Fruit fly (Drosophila melanogaster) whole organism, embryonic: ENCODE data around the gene CG33158.

Experiments
- ATbp ChIP-seq: fragments of 200-800 bp; sonication (Bioruptor generic); optimal IDR thresholded peaks from 2 replicates; lab custom pipeline; 2017; ENCODE audit warnings: missing biosample characterization, mild to moderate bottlenecking, missing genetic modification characterization, missing genetic modification reagents
- Blimp-1 ChIP-seq: fragments of 200-800 bp; sonication (Bioruptor generic); optimal IDR thresholded peaks from 3 replicates; lab custom pipeline; 2018; ENCODE audit warnings: missing biosample characterization, missing genetic modification characterization, mild to moderate bottlenecking, moderate library complexity, missing genetic modification reagents
- CG10366 ChIP-seq: fragments of 200-800 bp; sonication (Bioruptor generic); IDR thresholded peaks from 2 replicates; pipeline ENCODE4 v1.3.6; 2022; ENCODE audit warnings: missing biosample characterization, missing genetic modification characterization
- CG11504 ChIP-seq: fragments of 200-800 bp; sonication (Bioruptor generic); optimal IDR thresholded peaks from 3 replicates; lab custom pipeline; 2019; ENCODE audit warnings: missing biosample characterization, mild to moderate bottlenecking, missing genetic modification characterization, moderate library complexity
- CG13894 ChIP-seq: fragments of 200-800 bp; sonication (Bioruptor generic); optimal IDR thresholded peaks from 3 replicates; lab custom pipeline; 2018; ENCODE audit warnings: missing biosample characterization, mild to moderate bottlenecking, missing genetic modification characterization, moderate library complexity
- CG14860 ChIP-seq: fragments of 200-800 bp; sonication (Bioruptor generic); IDR thresholded peaks from 3 replicates; pipeline ENCODE4 v1.3.6; 2022; ENCODE audit warnings: missing biosample characterization, missing genetic modification characterization; ENCODE audit not compliant: partially characterized antibody
- CG1529 ChIP-seq: fragments of 200-800 bp; sonication (Bioruptor generic); optimal IDR thresholded peaks from 3 replicates; lab custom pipeline; 2018; ENCODE audit warnings: missing biosample characterization, missing genetic modification characterization
- CG1603 ChIP-seq: fragments of 200-800 bp; sonication (Bioruptor generic); optimal IDR thresholded peaks from 2 replicates; lab custom pipeline; 2019; ENCODE audit warnings: missing biosample characterization, mild to moderate bottlenecking, missing genetic modification characterization, moderate library complexity
- CG16813 ChIP-seq: fragments of 200-800 bp; sonication (Bioruptor generic); IDR thresholded peaks from 3 replicates; pipeline ENCODE4 v1.3.6; 2022; ENCODE audit warnings: missing biosample characterization, missing genetic modification characterization; ENCODE audit not compliant: partially characterized antibody
- CG16815 ChIP-seq: fragments of 200-800 bp; sonication (Bioruptor generic); optimal IDR thresholded peaks from 3 replicates; lab custom pipeline; 2017; ENCODE audit warnings: missing biosample characterization, mild to moderate bottlenecking, missing genetic modification characterization
- CG18476 ChIP-seq: fragments of 200-800 bp; sonication (Bioruptor generic); optimal IDR thresholded peaks from 2 replicates; lab custom pipeline; 2016; ENCODE audit warnings: missing biosample characterization, mild to moderate bottlenecking, missing genetic modification characterization
- CG2712 ChIP-seq: fragments of 200-800 bp; optimal IDR thresholded peaks from 3 replicates; lab custom pipeline; 2019; ENCODE audit warnings: missing biosample characterization, mild to moderate bottlenecking, missing genetic modification characterization, moderate library complexity
- CG30020 ChIP-seq: fragments of 200-800 bp; optimal IDR thresholded peaks from 2 replicates; lab custom pipeline; 2019; ENCODE audit warnings: missing biosample characterization, mild to moderate bottlenecking, missing genetic modification characterization, moderate library complexity
- CG31224 ChIP-seq: fragments of 200-800 bp; sonication (Bioruptor generic); IDR thresholded peaks from 2 replicates; pipeline ENCODE4 v1.3.6; 2022; ENCODE audit warnings: missing biosample characterization, missing genetic modification characterization
- CG31441 ChIP-seq: fragments of 200-800 bp; sonication (Bioruptor generic); IDR thresholded peaks from 2 replicates; pipeline ENCODE4 v1.3.6; 2022; ENCODE audit warnings: missing biosample characterization, missing genetic modification characterization
- CG34422 ChIP-seq: fragments of 200-800 bp; sonication (Bioruptor generic); IDR thresholded peaks from 3 replicates; pipeline ENCODE4 v1.3.6; 2022; ENCODE audit warnings: missing biosample characterization, missing genetic modification characterization
- CG5953 ChIP-seq: fragments of 200-800 bp; sonication (Bioruptor generic); IDR thresholded peaks from 2 replicates; pipeline ENCODE4 v1.3.6; 2022; ENCODE audit warnings: missing biosample characterization, missing genetic modification characterization
- CG8281 ChIP-seq: fragments of 200-800 bp; sonication (Bioruptor generic); optimal IDR thresholded peaks from 2 replicates; lab custom pipeline; 2018; ENCODE audit warnings: missing biosample characterization, mild to moderate bottlenecking, missing genetic modification characterization, moderate library complexity
- Dref ChIP-seq: fragments of 200-800 bp; sonication (Bioruptor generic); IDR thresholded peaks from 2 replicates; pipeline ENCODE4 v1.3.6; 2022; ENCODE audit warnings: missing biosample characterization, missing genetic modification characterization
- E2f2 ChIP-seq: fragments of 200-800 bp; sonication (Bioruptor generic); IDR thresholded peaks from 2 replicates; pipeline ENCODE4 v1.3.6; 2022; ENCODE audit warnings: missing biosample characterization, missing genetic modification characterization
- Hey ChIP-seq: fragments of 200-800 bp; sonication (Bioruptor generic); optimal IDR thresholded peaks from 3 replicates; lab custom pipeline; 2018; ENCODE audit warnings: missing biosample characterization, mild to moderate bottlenecking, missing genetic modification characterization
- Hmr ChIP-seq: fragments of 200-800 bp; sonication (Bioruptor generic); optimal IDR thresholded peaks from 3 replicates; lab custom pipeline; 2017; ENCODE audit warnings: mild to moderate bottlenecking, missing biosample characterization, missing genetic modification reagents, missing genetic modification characterization
- Hr3 ChIP-seq: fragments of 200-800 bp; sonication (Bioruptor generic); optimal IDR thresholded peaks from 3 replicates; lab custom pipeline; 2016; ENCODE audit warnings: missing biosample characterization, missing genetic modification characterization
- Hr39 ChIP-seq: fragments of >200 bp; optimal IDR thresholded peaks from 2 replicates; lab custom pipeline; 2017
- Hr78 ChIP-seq, 2 experiments: fragments of 200-800 bp in 1 of 2; fragments of >200 bp in 1 of 2; sonication (Bioruptor generic) in 1 of 2; optimal IDR thresholded peaks; 2 replicates each; lab custom pipeline; 2017 to 2019; ENCODE audit warnings: missing biosample characterization in 2 of 2, missing genetic modification characterization in 2 of 2, mild to moderate bottlenecking in 1 of 2, moderate library complexity in 1 of 2
- Opbp ChIP-seq: fragments of 200-800 bp; sonication (Bioruptor generic); IDR thresholded peaks from 3 replicates; pipeline ENCODE4 v1.3.6; 2022; ENCODE audit warnings: missing biosample characterization, missing genetic modification characterization; ENCODE audit not compliant: partially characterized antibody
- Sox102F ChIP-seq: fragments of 200-800 bp; sonication (Bioruptor generic); optimal IDR thresholded peaks from 2 replicates; lab custom pipeline; 2018; ENCODE audit warnings: missing biosample characterization, mild to moderate bottlenecking, missing genetic modification characterization, moderate library complexity
- ab ChIP-seq: fragments of 200-800 bp; sonication (Bioruptor generic); optimal IDR thresholded peaks from 2 replicates; lab custom pipeline; 2016; ENCODE audit warnings: missing biosample characterization, missing genetic modification characterization
- ac ChIP-seq: fragments of 200-800 bp; sonication (Bioruptor generic); optimal IDR thresholded peaks from 3 replicates; lab custom pipeline; 2017; ENCODE audit warnings: missing biosample characterization, mild to moderate bottlenecking, missing genetic modification characterization
- bsh ChIP-seq, 2 experiments: fragments of 200-800 bp; sonication (Bioruptor generic); optimal IDR thresholded peaks; 2 replicates each; lab custom pipeline; 2017 to 2018; ENCODE audit warnings: mild to moderate bottlenecking in 2 of 2, missing biosample characterization in 2 of 2, missing genetic modification characterization in 2 of 2, moderate library complexity in 1 of 2
- ci ChIP-seq: fragments of 200-800 bp; sonication (Bioruptor generic); IDR thresholded peaks from 3 replicates; pipeline ENCODE4 v1.3.6; 2022; ENCODE audit warnings: missing biosample characterization, missing genetic modification characterization
- crp ChIP-seq, 2 experiments: fragments of 200-800 bp; sonication (Bioruptor generic); optimal IDR thresholded peaks; 2 replicates in 1 of 2; 3 replicates in 1 of 2; lab custom pipeline; 2017; ENCODE audit warnings: missing biosample characterization in 2 of 2, missing genetic modification characterization in 2 of 2, mild to moderate bottlenecking in 1 of 2, moderate library complexity in 1 of 2
- cwo ChIP-seq: fragments of 200-800 bp; sonication (Bioruptor generic); optimal IDR thresholded peaks from 3 replicates; lab custom pipeline; 2017; ENCODE audit warnings: missing biosample characterization, missing genetic modification characterization, mild to moderate bottlenecking, moderate library complexity, missing genetic modification reagents
- danr ChIP-seq: fragments of 200-800 bp; sonication (Bioruptor generic); IDR thresholded peaks from 2 replicates; pipeline ENCODE4 v1.3.6; 2022; ENCODE audit warnings: missing biosample characterization, missing genetic modification characterization
- dimm ChIP-seq: fragments of 200-800 bp; sonication (Bioruptor generic); IDR thresholded peaks from 2 replicates; pipeline ENCODE4 v1.3.6; 2022; ENCODE audit warnings: missing biosample characterization, missing genetic modification characterization
- dmrt99B ChIP-seq: fragments of 200-800 bp; sonication (Bioruptor generic); optimal IDR thresholded peaks from 2 replicates; lab custom pipeline; 2018; ENCODE audit warnings: missing biosample characterization, mild to moderate bottlenecking, missing genetic modification characterization, moderate library complexity
- gem ChIP-seq: fragments of 200-800 bp; sonication (Bioruptor generic); optimal IDR thresholded peaks from 2 replicates; lab custom pipeline; 2019; ENCODE audit warnings: missing biosample characterization, mild to moderate bottlenecking, missing genetic modification characterization, moderate library complexity
- jumu ChIP-seq: fragments of 200-800 bp; sonication (Bioruptor generic); optimal IDR thresholded peaks from 3 replicates; lab custom pipeline; 2016; ENCODE audit warnings: missing biosample characterization, missing genetic modification characterization
- kay ChIP-seq: fragments of 200-800 bp; sonication (Bioruptor generic); optimal IDR thresholded peaks from 2 replicates; lab custom pipeline; 2016; ENCODE audit warnings: missing biosample characterization, missing genetic modification characterization
- mld ChIP-seq: fragments of 200-800 bp; sonication (Bioruptor generic); IDR thresholded peaks from 3 replicates; pipeline ENCODE4 v1.3.6; 2022; ENCODE audit warnings: missing biosample characterization, missing genetic modification characterization; ENCODE audit not compliant: partially characterized antibody
- phol ChIP-seq: fragments of 200-800 bp; sonication (Bioruptor generic); optimal IDR thresholded peaks from 3 replicates; lab custom pipeline; 2018; ENCODE audit warnings: missing biosample characterization, mild to moderate bottlenecking, missing genetic modification characterization, moderate library complexity
- row ChIP-seq: fragments of 200-800 bp; sonication (Bioruptor generic); IDR thresholded peaks from 3 replicates; pipeline ENCODE4 v1.3.6; 2022; ENCODE audit warnings: missing biosample characterization, missing genetic modification characterization
- tx ChIP-seq: fragments of 200-800 bp; sonication (Bioruptor generic); optimal IDR thresholded peaks from 2 replicates; lab custom pipeline; 2016; ENCODE audit warnings: missing biosample characterization, missing genetic modification characterization
- vfl ChIP-seq: fragments of 200-800 bp; sonication (Bioruptor generic); optimal IDR thresholded peaks from 2 replicates; lab custom pipeline; 2016; ENCODE audit warnings: missing biosample characterization, missing genetic modification characterization
- vvl ChIP-seq: fragments of 200-800 bp; sonication (Bioruptor generic); IDR thresholded peaks from 2 replicates; pipeline ENCODE4 v1.3.6; 2022; ENCODE audit warnings: missing biosample characterization, missing genetic modification characterization
- wek ChIP-seq: fragments of 200-800 bp; sonication (Bioruptor generic); optimal IDR thresholded peaks from 3 replicates; lab custom pipeline; 2018; ENCODE audit warnings: missing biosample characterization, mild to moderate bottlenecking, missing genetic modification characterization, moderate library complexity
- wor ChIP-seq: fragments of 200-800 bp; sonication (Bioruptor generic); IDR thresholded peaks from 2 replicates; pipeline ENCODE4 v1.3.6; 2022; ENCODE audit warnings: missing biosample characterization, missing genetic modification characterization
- zfh1 ChIP-seq: fragments of 200-800 bp; sonication (Bioruptor generic); IDR thresholded peaks from 3 replicates; pipeline ENCODE4 v1.3.6; 2022; ENCODE audit warnings: missing biosample characterization, missing genetic modification characterization

The CG33158 gene

DNA sequence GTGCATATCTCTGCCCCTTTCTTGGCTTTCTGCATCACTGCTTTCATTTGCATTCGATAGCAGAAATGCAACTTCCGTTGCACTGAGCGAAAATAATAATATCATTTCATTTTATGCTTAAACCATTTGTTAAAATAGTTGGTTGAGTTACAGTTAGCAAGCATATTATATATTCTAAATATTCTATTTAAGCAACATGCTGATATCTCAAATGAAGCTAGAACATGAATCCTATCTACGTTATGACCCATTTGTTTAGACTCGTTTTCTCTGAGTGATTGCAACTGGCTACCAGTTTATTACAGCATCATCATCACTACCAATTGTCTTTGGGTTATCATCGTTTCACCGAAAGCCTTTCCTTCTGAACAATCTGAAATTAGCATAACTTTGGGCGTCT is 23.2 kb downstream of the CG33158 start (continued):
- peak; percentile 24; the same call in 1 of the 2 replicates for TF ChIP-seq CG31441 (GFP tag; lab: Robert Waterston, UW)
- TF ChIP-seq CG16813 (GFP tag; lab: Robert Waterston, UW): no peak
- TF ChIP-seq gem: peak; percentile 41
- no peak for TF ChIP-seq cwo
- peak; percentile 22 for TF ChIP-seq CG2712
- no peak for TF ChIP-seq E2f2 (GFP tag; lab: Robert Waterston, UW)
- TF ChIP-seq dimm (GFP tag; lab: Robert Waterston, UW): no peak
- TF ChIP-seq vvl (GFP tag; lab: Robert Waterston, UW): peak; percentile 26; the same call in 1 of the 2 replicates
- 0 out of 3 replicates have a peak, but pooled peaks have one; percentile 25 for TF ChIP-seq ci (GFP tag; lab: Robert Waterston, UW)
- TF ChIP-seq phol (tag; lab: Kevin White, UChicago): peak; percentile 41
- no peak for TF ChIP-seq CG13894 (tag; lab: Kevin White, UChicago)
- TF ChIP-seq CG1529 (GFP tag; lab: Kevin White, UChicago): peak; percentile 8
- no peak for TF ChIP-seq kay (GFP tag; lab: Kevin White, UChicago)
- TF ChIP-seq Blimp-1 (GFP tag; lab: Kevin White, UChicago): peak; percentile 35
- TF ChIP-seq dmrt99B (tag; lab: Kevin White, UChicago): peak; percentile 43
- TF ChIP-seq ATbp (GFP tag; lab: Kevin White, UChicago): peak; percentile 8
- peak; percentile 70 for TF ChIP-seq Sox102F
- 0 out of 2 replicates have a peak, but pooled peaks have one; percentile 5 for TF ChIP-seq CG5953
- TF ChIP-seq crp (GFP tag; optimal IDR thresholded peaks at IDR 0.05; lab: Kevin White, UChicago): no peak
- TF ChIP-seq CG1603: peak; percentile 44
- TF ChIP-seq CG30020 (tag; lab: Kevin White, UChicago): no peak
- no peak for TF ChIP-seq CG31224
- peak in 1 of 2 experiments; percentile 44 for TF ChIP-seq bsh (GFP tag; optimal IDR thresholded peaks at IDR 0.05; lab: Kevin White, UChicago)
- no peak for TF ChIP-seq Dref (GFP tag; lab: Robert Waterston, UW)
- no peak for TF ChIP-seq CG16815 (GFP tag; lab: Kevin White, UChicago)
- peak; percentile 44 for TF ChIP-seq CG11504 (tag; lab: Kevin White, UChicago)
- TF ChIP-seq wor (GFP tag; lab: Robert Waterston, UW): peak; percentile 45; the same call in 1 of the 2 replicates
- TF ChIP-seq Opbp: no peak

dm6 chr3L:16451887-16452751 is 32.7 kb downstream of the CG33158 start, which contains the start of gene dsx-c73A:
Gene dsx-c73A, minus strand, starts transcription at chr3L:16451958.
- TF ChIP-seq zfh1 (peak; percentile 57; the same call in 2 of the 3 replicates), CG8281 (tag; lab: Kevin White, UChicago) (no peak), Hmr (GFP tag; lab: Kevin White, UChicago) (no peak), row (GFP tag; lab: Robert Waterston, UW) (peak; percentile 52; the same call in 2 of the 3 replicates), mld (no peak), CG11504 (tag; lab: Kevin White, UChicago) (peak; percentile 99), jumu (GFP tag; lab: Kevin White, UChicago) (no peak), CG10366 (GFP tag; lab: Robert Waterston, UW) (peak; percentile 34; the same call in 1 of the 2 replicates), Hey (tag; lab: Kevin White, UChicago) (no peak), Hr78 (GFP tag; optimal IDR thresholded peaks at IDR 0.05; lab: Kevin White, UChicago) (peak in 1 of 2 experiments; percentile 8), danr (GFP tag; lab: Robert Waterston, UW) (no peak), vfl (GFP tag; lab: Kevin White, UChicago) (no peak), tx (no peak), CG14860 (GFP tag; lab: Robert Waterston, UW) (no peak), ac (GFP tag; lab: Kevin White, UChicago) (peak; percentile 13), Hr39 (lab: Kevin White, UChicago) (no peak), Hr3 (peak; percentile 36), CG34422 (GFP tag; lab: Robert Waterston, UW) (no peak), wek (GFP tag; lab: Kevin White, UChicago) (no peak), ab (no peak), CG18476 (no peak)
